Worm (Caenorhabditis elegans): ENCODE measurements around the gene W01B6.8.

DNA sequence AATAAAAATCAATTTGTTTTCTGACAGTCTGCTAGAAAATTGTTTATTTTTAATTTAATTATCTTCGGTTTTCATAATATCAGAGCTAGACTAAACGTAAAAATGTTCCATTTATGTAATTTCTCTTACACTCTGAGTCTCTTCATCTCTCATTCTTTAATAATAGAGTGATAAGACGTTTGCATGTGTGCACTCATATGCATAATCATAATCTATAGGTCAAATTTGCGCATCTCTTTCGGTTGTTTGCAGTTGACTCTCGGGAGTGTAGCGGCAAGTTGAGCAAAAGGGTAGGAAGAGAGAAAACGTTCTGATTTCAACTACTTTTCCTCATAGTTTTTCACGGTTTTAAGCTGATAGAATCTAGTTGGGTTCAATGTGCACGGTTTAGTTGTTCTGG is 17.7 kb downstream of the W01B6.8 start:
- no peak for TF ChIP-seq aly-1 (tag; optimal IDR thresholded peaks at IDR 0.05)
- no peak for TF ChIP-seq flt-1 (GFP tag; IDR thresholded peaks at IDR 0.05)
